Worm (Caenorhabditis elegans): ENCODE results near the gene ugt-20.

DNA sequence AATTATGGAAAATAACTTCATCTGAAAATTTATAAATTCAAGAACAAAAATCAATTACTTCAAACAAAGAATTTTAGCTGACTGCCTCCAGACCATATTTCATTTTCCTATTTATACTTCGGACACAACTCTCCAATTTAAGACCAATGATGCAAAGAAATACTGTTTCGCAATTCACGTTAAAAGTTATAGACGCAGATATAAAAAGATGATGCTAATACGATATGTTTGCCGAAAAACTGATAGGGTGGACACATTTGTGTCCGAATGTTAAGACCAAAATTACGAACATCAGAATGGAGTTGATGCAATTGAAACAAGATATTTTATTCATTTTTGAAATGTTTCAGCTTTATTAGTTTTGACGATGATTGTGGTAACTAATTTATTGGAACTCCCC, 3.5 kb downstream of the ugt-20 start, which contains the start of gene ugt-19:
- TF ChIP-seq daf-8 (GFP tag; IDR thresholded peaks at IDR 0.05) (no peak), ceh-82 (tag; optimal IDR thresholded peaks at IDR 0.05) (no peak), ama-1 (optimal IDR thresholded peaks at IDR 0.05) (no peak), pha-4 (GFP tag; IDR thresholded peaks at IDR 0.05) (no peak), pha-4 (tag; optimal IDR thresholded peaks at IDR 0.05) (no peak), nhr-41 (GFP tag; IDR thresholded peaks at IDR 0.05) (no peak), ceh-28 (tag; optimal IDR thresholded peaks at IDR 0.05) (no peak), lir-3 (tag; optimal IDR thresholded peaks at IDR 0.05) (no peak), nhr-77 (tag; optimal IDR thresholded peaks at IDR 0.05) (no peak)

Data from whole organism, L4 larva.